Worm (Caenorhabditis elegans) whole organism, early embryonic: ENCODE data around the gene mksr-2.

Experiments used
- B0310.2 ChIP-seq: sonication (generic microtip); optimal IDR thresholded peaks from 2 replicates; lab custom pipeline; 2016; ENCODE audit warnings: mild to moderate bottlenecking, missing genetic modification characterization, missing compliant biosample characterization
- aly-1 ChIP-seq: sonication (generic microtip); optimal IDR thresholded peaks from 2 replicates; lab custom pipeline; 2016; ENCODE audit warnings: missing genetic modification characterization, missing compliant biosample characterization
- ama-1 ChIP-seq: fragments of 150-350 bp; optimal IDR thresholded peaks from 2 replicates; lab custom pipeline; 2014
- ceh-13 ChIP-seq: fragments of 200-800 bp; sonication (Bioruptor generic); optimal IDR thresholded peaks from 2 replicates; lab custom pipeline; 2018; ENCODE audit warnings: mild to moderate bottlenecking, missing genetic modification characterization, missing compliant biosample characterization
- ceh-36 ChIP-seq: sonication (generic microtip); optimal IDR thresholded peaks from 2 replicates; lab custom pipeline; 2016; ENCODE audit warnings: missing genetic modification characterization, inconsistent platforms, missing compliant biosample characterization
- ets-7 ChIP-seq: sonication (generic microtip); optimal IDR thresholded peaks from 2 replicates; lab custom pipeline; 2016; ENCODE audit warnings: missing genotype, missing genetic modification characterization, missing compliant biosample characterization
- hmbx-1 ChIP-seq: sonication (generic microtip); optimal IDR thresholded peaks from 2 replicates; lab custom pipeline; 2016; ENCODE audit warnings: mild to moderate bottlenecking, missing genetic modification characterization, missing compliant biosample characterization
- hmg-4 ChIP-seq: fragments of 200-800 bp; sonication (Bioruptor generic); optimal IDR thresholded peaks from 2 replicates; lab custom pipeline; 2018; ENCODE audit warnings: mild to moderate bottlenecking, missing genetic modification characterization, missing compliant biosample characterization
- hnd-1 ChIP-seq: sonication (generic microtip); optimal IDR thresholded peaks from 2 replicates; lab custom pipeline; 2016; ENCODE audit warnings: missing genetic modification characterization, missing compliant biosample characterization
- pes-1 ChIP-seq: fragments of 200-800 bp; sonication (Bioruptor generic); IDR thresholded peaks from 2 replicates; pipeline ENCODE4 v1.3.6; 2022; ENCODE audit warnings: missing genetic modification reagents, missing genetic modification characterization, missing compliant biosample characterization
- scrt-1 ChIP-seq: fragments of 200-800 bp; sonication (Bioruptor generic); IDR thresholded peaks from 2 replicates; pipeline ENCODE4 v1.3.6; 2022; ENCODE audit warnings: missing genetic modification characterization, missing compliant biosample characterization
- tbx-11 ChIP-seq: fragments of 200-800 bp; sonication (Bioruptor generic); IDR thresholded peaks from 2 replicates; pipeline ENCODE4 v1.3.6; 2022; ENCODE audit warnings: missing genetic modification characterization, missing compliant biosample characterization
- tbx-37 ChIP-seq: fragments of 200-800 bp; sonication (Bioruptor generic); conservative IDR thresholded peaks from 2 replicates; pipeline ENCODE4 v1.3.6; 2022; ENCODE audit warnings: missing genetic modification reagents, missing genetic modification characterization, missing compliant biosample characterization
- tra-4 ChIP-seq: sonication (generic microtip); optimal IDR thresholded peaks from 2 replicates; lab custom pipeline; 2017; ENCODE audit warnings: missing genetic modification characterization, missing compliant biosample characterization

DNA sequence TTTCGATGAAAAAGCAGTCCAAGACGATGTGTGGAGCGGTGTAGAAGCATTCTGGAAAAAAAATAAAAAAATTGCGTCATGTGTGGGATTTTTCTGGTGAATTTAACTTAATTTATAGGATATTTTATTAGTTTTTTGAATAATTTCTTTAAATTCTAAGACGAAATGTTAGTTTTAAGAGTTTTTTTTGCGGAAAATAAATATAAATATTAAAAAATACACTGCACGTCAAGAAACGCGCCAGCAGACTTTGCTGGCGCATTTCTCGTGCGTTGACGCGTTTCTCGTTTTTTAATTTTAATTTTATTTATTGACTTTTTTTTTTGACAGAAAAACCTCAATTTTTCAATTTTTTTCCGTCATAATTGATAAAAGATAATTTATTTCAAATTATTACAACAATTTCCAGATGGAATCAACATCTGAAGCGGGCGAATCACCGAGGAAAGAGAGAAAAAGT is 42.5 kb upstream of the mksr-2 start, which contains the start of the genes ppgn-1 and tftc-1:
- TF ChIP-seq hnd-1 (no peak), ama-1 (lab: Kevin White, UChicago) (no peak), scrt-1 (GFP tag; lab: Robert Waterston, UW) (no peak), tra-4 (tag; lab: Kevin White, UChicago) (no peak), tbx-11 (no peak), hmg-4 (GFP tag; lab: Kevin White, UChicago) (no peak), B0310.2 (tag; lab: Kevin White, UChicago) (no peak), aly-1 (tag; lab: Kevin White, UChicago) (no peak), pes-1 (GFP tag; lab: Robert Waterston, UW) (no peak), hmbx-1 (tag; lab: Kevin White, UChicago) (no peak), tbx-37 (GFP tag; lab: Robert Waterston, UW) (no peak), ets-7 (tag; lab: Kevin White, UChicago) (no peak), ceh-36 (tag; lab: Kevin White, UChicago) (no peak), ceh-13 (GFP tag; lab: Kevin White, UChicago) (no peak)
